Worm (Caenorhabditis elegans): ENCODE measurements around the gene srx-97.

DNA sequence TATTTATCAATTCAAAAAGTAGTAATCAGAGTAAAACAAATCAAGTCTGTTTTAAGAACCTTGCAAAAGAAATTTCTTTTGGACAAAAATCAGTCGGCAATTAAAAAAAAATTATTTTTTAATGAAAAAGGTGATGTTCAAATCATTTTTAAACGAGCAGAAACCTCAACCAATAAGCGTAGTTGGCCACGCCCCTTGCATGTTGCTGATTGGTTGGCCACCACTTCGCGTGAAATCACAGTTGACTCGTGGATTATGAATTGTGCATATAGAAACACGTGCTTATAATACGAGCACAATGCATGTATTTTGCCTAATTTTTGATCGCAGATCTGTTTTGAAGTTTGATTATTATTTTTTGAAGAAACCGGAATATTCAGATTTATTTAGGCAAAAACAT is 4.0 kb downstream of the srx-97 start:
- TF ChIP-seq lin-15B (tag; optimal IDR thresholded peaks at IDR 0.05) (no peak), ztf-4 (tag; optimal IDR thresholded peaks at IDR 0.05) (no peak), ama-1 (optimal IDR thresholded peaks at IDR 0.05) (no peak), jun-1 (tag; optimal IDR thresholded peaks at IDR 0.05) (no peak), nhr-77 (tag; optimal IDR thresholded peaks at IDR 0.05) (no peak), snpc-4 (tag; optimal IDR thresholded peaks at IDR 0.05) (no peak), unc-62 (GFP tag; optimal IDR thresholded peaks at IDR 0.05) (no peak), ztf-11 (tag; optimal IDR thresholded peaks at IDR 0.05) (no peak), nhr-11 (tag; optimal IDR thresholded peaks at IDR 0.05) (no peak), lin-13 (GFP tag; optimal IDR thresholded peaks at IDR 0.05) (no peak), pqm-1 (tag; optimal IDR thresholded peaks at IDR 0.05) (no peak), ces-1 (GFP tag; optimal IDR thresholded peaks at IDR 0.05) (no peak), zag-1 (tag; optimal IDR thresholded peaks at IDR 0.05) (no peak)
